Worm (Caenorhabditis elegans) whole organism, L1 larva: ENCODE results near the gene F37A8.1.

Experiments
- aha-1 ChIP-seq: fragments of 150-350 bp; optimal IDR thresholded peaks from 2 replicates; lab custom pipeline; 2014; ENCODE audit warnings: missing biosample characterization, missing genetic modification characterization
- ceh-82 ChIP-seq, 3 experiments: fragments of 150-350 bp in 1 of 3; sonication (generic microtip) in 2 of 3; optimal IDR thresholded peaks; 2 replicates each; lab custom pipeline; 2014 to 2017; ENCODE audit warnings: missing biosample characterization in 3 of 3, missing genetic modification characterization in 3 of 3
- ces-1 ChIP-seq: fragments of 150-350 bp; optimal IDR thresholded peaks from 2 replicates; lab custom pipeline; 2014; ENCODE audit warnings: missing biosample characterization, missing genetic modification reagents, missing genetic modification characterization
- elt-2 ChIP-seq: sonication (generic microtip); optimal IDR thresholded peaks from 2 replicates; lab custom pipeline; 2016; ENCODE audit warnings: missing genetic modification characterization, mild to moderate bottlenecking, inconsistent platforms, missing compliant biosample characterization, missing genetic modification reagents
- fos-1 ChIP-seq: fragments of 150-350 bp; optimal IDR thresholded peaks from 2 replicates; lab custom pipeline; 2014; ENCODE audit warnings: missing biosample characterization, missing genetic modification characterization
- hpl-2 ChIP-seq: fragments of 150-350 bp; optimal IDR thresholded peaks from 2 replicates; lab custom pipeline; 2014; ENCODE audit warnings: missing biosample characterization, missing genetic modification reagents, missing genetic modification characterization
- nhr-11 ChIP-seq: fragments of 150-350 bp; optimal IDR thresholded peaks from 2 replicates; lab custom pipeline; 2014; ENCODE audit warnings: missing biosample characterization, missing genetic modification characterization
- nhr-28 ChIP-seq: fragments of 150-350 bp; optimal IDR thresholded peaks from 2 replicates; lab custom pipeline; 2014; ENCODE audit warnings: missing biosample characterization, missing genetic modification characterization
- nhr-76 ChIP-seq: sonication (generic microtip); optimal IDR thresholded peaks from 2 replicates; lab custom pipeline; 2017; ENCODE audit warnings: missing biosample characterization, missing genetic modification characterization
- snpc-4 ChIP-seq: fragments of 150-350 bp; optimal IDR thresholded peaks from 2 replicates; lab custom pipeline; 2014; ENCODE audit warnings: missing biosample characterization, missing genetic modification characterization
- sox-4 ChIP-seq: sonication (generic microtip); optimal IDR thresholded peaks from 2 replicates; lab custom pipeline; 2016; ENCODE audit warnings: missing genetic modification characterization, missing compliant biosample characterization
- sptf-1 ChIP-seq: fragments of 150-350 bp; optimal IDR thresholded peaks from 2 replicates; lab custom pipeline; 2014; ENCODE audit warnings: missing biosample characterization, missing genetic modification characterization
- unc-62 ChIP-seq: fragments of 150-350 bp; optimal IDR thresholded peaks from 2 replicates; lab custom pipeline; 2014; ENCODE audit warnings: missing biosample characterization, missing genetic modification reagents, missing genetic modification characterization
- zag-1 ChIP-seq: fragments of 150-350 bp; optimal IDR thresholded peaks from 2 replicates; lab custom pipeline; 2014; ENCODE audit warnings: missing biosample characterization, missing genetic modification characterization

ce11 chrIII:3926801-3927200 lies 1.4 kb upstream of the F37A8.1 start:
- TF ChIP-seq zag-1 (tag; lab: Kevin White, UChicago) (no peak), ceh-82 (tag; optimal IDR thresholded peaks at IDR 0.05; lab: Kevin White, UChicago) (no peak), unc-62 (GFP tag; lab: Kevin White, UChicago) (no peak), nhr-11 (tag; lab: Kevin White, UChicago) (no peak), fos-1 (tag; lab: Kevin White, UChicago) (no peak), hpl-2 (GFP tag; lab: Kevin White, UChicago) (no peak), ces-1 (GFP tag; lab: Kevin White, UChicago) (no peak), aha-1 (no peak), nhr-28 (no peak), elt-2 (tag; lab: Kevin White, UChicago) (no peak), nhr-76 (no peak), sptf-1 (no peak), snpc-4 (tag; lab: Kevin White, UChicago) (no peak), sox-4 (tag; lab: Kevin White, UChicago) (no peak)
